Worm (Caenorhabditis elegans) whole organism, early embryonic: Measurements from ENCODE around the gene C28H8.8.

ENCODE experiments used
- B0310.2 ChIP-seq: sonication (generic microtip); optimal IDR thresholded peaks from 2 replicates; lab custom pipeline; 2016; ENCODE audit warnings: mild to moderate bottlenecking, missing genetic modification characterization, missing compliant biosample characterization
- ama-1 ChIP-seq: fragments of 150-350 bp; optimal IDR thresholded peaks from 2 replicates; lab custom pipeline; 2014
- ceh-36 ChIP-seq: sonication (generic microtip); optimal IDR thresholded peaks from 2 replicates; lab custom pipeline; 2016; ENCODE audit warnings: missing genetic modification characterization, inconsistent platforms, missing compliant biosample characterization

ce11 chrIII:5883517-5883916, 5.1 kb downstream of the C28H8.8 start:
- TF ChIP-seq B0310.2 (tag; lab: Kevin White, UChicago) (no peak), ceh-36 (tag; lab: Kevin White, UChicago) (no peak), ama-1 (lab: Kevin White, UChicago) (no peak)
